Worm (Caenorhabditis elegans) whole organism, L4 larva: Measurements from ENCODE around the gene oef-1.

Source experiments
- D1046.2 ChIP-seq: fragments of 200-800 bp; sonication (Bioruptor generic); IDR thresholded peaks from 2 replicates; pipeline ENCODE4 v1.3.6; 2022; ENCODE audit warnings: missing genetic modification characterization, missing compliant biosample characterization
- F10B5.3 ChIP-seq: sonication (generic microtip); optimal IDR thresholded peaks from 2 replicates; lab custom pipeline; 2016; ENCODE audit warnings: mild to moderate bottlenecking, missing genetic modification characterization, missing compliant biosample characterization
- F26F4.8 ChIP-seq: fragments of 200-800 bp; sonication (Bioruptor generic); conservative IDR thresholded peaks from 2 replicates; pipeline ENCODE4 v1.3.6; 2022; ENCODE audit warnings: missing genetic modification characterization, missing compliant biosample characterization
- F49E8.2 ChIP-seq: sonication (generic microtip); optimal IDR thresholded peaks from 2 replicates; lab custom pipeline; 2016; ENCODE audit warnings: missing compliant biosample characterization, mild to moderate bottlenecking, missing genetic modification characterization, borderline replicate concordance
- T26A8.4 ChIP-seq: fragments of 200-800 bp; sonication (Bioruptor generic); IDR thresholded peaks from 2 replicates; pipeline ENCODE4 v1.3.6; 2022; ENCODE audit warnings: missing genetic modification characterization, missing compliant biosample characterization
- ZK337.2 ChIP-seq: fragments of 200-800 bp; sonication (Bioruptor generic); IDR thresholded peaks from 2 replicates; pipeline ENCODE4 v1.3.6; 2022; ENCODE audit warnings: missing genetic modification reagents, missing genetic modification characterization, missing compliant biosample characterization
- ama-1 ChIP-seq: fragments of 150-350 bp; optimal IDR thresholded peaks from 2 replicates; lab custom pipeline; 2014; ENCODE audit warnings: inconsistent platforms, mixed read lengths
- ceh-20 ChIP-seq: fragments of 200-800 bp; sonication (Bioruptor generic); IDR thresholded peaks from 2 replicates; pipeline ENCODE4 v1.3.6; 2022; ENCODE audit warnings: missing genetic modification reagents, missing genetic modification characterization, missing compliant biosample characterization
- ceh-32 ChIP-seq: sonication (generic microtip); optimal IDR thresholded peaks from 2 replicates; lab custom pipeline; 2016; ENCODE audit warnings: mild to moderate bottlenecking, missing genetic modification characterization, missing compliant biosample characterization; ENCODE audit not compliant: poor library complexity
- ceh-44 ChIP-seq: fragments of 200-800 bp; sonication (Bioruptor generic); IDR thresholded peaks from 2 replicates; pipeline ENCODE4 v1.3.6; 2022; ENCODE audit warnings: missing genetic modification reagents, missing genetic modification characterization, missing compliant biosample characterization
- ceh-82 ChIP-seq: sonication (generic microtip); optimal IDR thresholded peaks from 2 replicates; lab custom pipeline; 2017; ENCODE audit warnings: missing biosample characterization, missing genetic modification characterization
- daf-16 ChIP-seq, 3 experiments: sonication (generic microtip); optimal IDR thresholded peaks; 2 replicates each; lab custom pipeline; 2016 to 2017; ENCODE audit warnings: missing genetic modification characterization in 3 of 3, missing genetic modification reagents in 3 of 3, mild to moderate bottlenecking in 2 of 3, missing compliant biosample characterization in 2 of 3, missing biosample characterization in 1 of 3, moderate library complexity in 1 of 3
- daf-8 ChIP-seq: fragments of 200-800 bp; sonication (Bioruptor generic); IDR thresholded peaks from 2 replicates; pipeline ENCODE4 v1.3.6; 2022; ENCODE audit warnings: missing genetic modification characterization, missing compliant biosample characterization
- gei-8 ChIP-seq: fragments of 200-800 bp; sonication (Bioruptor generic); optimal IDR thresholded peaks from 2 replicates; lab custom pipeline; 2018; ENCODE audit warnings: mild to moderate bottlenecking, missing genetic modification characterization, missing compliant biosample characterization
- hlh-30 ChIP-seq: sonication (generic microtip); optimal IDR thresholded peaks from 2 replicates; lab custom pipeline; 2017; ENCODE audit warnings: antibody characterized with exemption, mild to moderate bottlenecking, missing genetic modification characterization, missing compliant biosample characterization; ENCODE audit not compliant: insufficient read depth
- lim-7 ChIP-seq: fragments of 200-800 bp; sonication (Bioruptor generic); IDR thresholded peaks from 2 replicates; pipeline ENCODE4 v1.3.6; 2022; ENCODE audit warnings: missing genetic modification characterization, missing compliant biosample characterization
- lin-13 ChIP-seq: fragments of 150-350 bp; optimal IDR thresholded peaks from 2 replicates; lab custom pipeline; 2014; ENCODE audit warnings: missing biosample characterization, missing genetic modification reagents, missing genetic modification characterization
- lin-15B ChIP-seq: fragments of 150-350 bp; sonication (generic microtip); optimal IDR thresholded peaks from 3 replicates; lab custom pipeline; 2014; ENCODE audit warnings: missing biosample characterization, missing genetic modification characterization
- lin-29 ChIP-seq: fragments of 200-800 bp; sonication (Bioruptor generic); IDR thresholded peaks from 2 replicates; pipeline ENCODE4 v1.3.6; 2022; ENCODE audit warnings: missing genetic modification reagents, missing genetic modification characterization, missing compliant biosample characterization
- lir-3 ChIP-seq: sonication (generic microtip); optimal IDR thresholded peaks from 2 replicates; lab custom pipeline; 2016; ENCODE audit warnings: mild to moderate bottlenecking, missing genetic modification characterization, missing compliant biosample characterization
- madf-5 ChIP-seq, 2 experiments: fragments of 200-800 bp; sonication (Bioruptor generic); IDR thresholded peaks; 2 replicates each; pipeline ENCODE4 v1.3.6; 2022; ENCODE audit warnings: missing compliant biosample characterization in 2 of 2, missing genetic modification characterization in 2 of 2
- madf-9 ChIP-seq: fragments of 200-800 bp; sonication (Bioruptor generic); conservative IDR thresholded peaks from 2 replicates; pipeline ENCODE4 v1.3.6; 2022; ENCODE audit warnings: missing genetic modification reagents, missing genetic modification characterization, missing compliant biosample characterization
- mdl-1 ChIP-seq, 2 experiments: fragments of 150-350 bp in 1 of 2; sonication (generic microtip) in 1 of 2; optimal IDR thresholded peaks; 2 replicates each; lab custom pipeline; 2014 to 2017; ENCODE audit warnings: missing biosample characterization in 2 of 2, missing genetic modification characterization in 2 of 2
- mdt-29 ChIP-seq: fragments of 200-800 bp; sonication (Bioruptor generic); IDR thresholded peaks from 2 replicates; pipeline ENCODE4 v1.3.6; 2022; ENCODE audit warnings: missing genetic modification reagents, missing genetic modification characterization, missing compliant biosample characterization
- mep-1 ChIP-seq: fragments of 150-350 bp; sonication (generic microtip); optimal IDR thresholded peaks from 3 replicates; lab custom pipeline; 2014; ENCODE audit warnings: missing biosample characterization, missing genetic modification characterization
- mes-2 ChIP-seq: sonication (generic microtip); optimal IDR thresholded peaks from 2 replicates; lab custom pipeline; 2016; ENCODE audit warnings: missing genotype, mild to moderate bottlenecking, missing genetic modification characterization, missing compliant biosample characterization; ENCODE audit not compliant: poor library complexity, severe bottlenecking
- mxl-3 ChIP-seq: fragments of 200-800 bp; sonication (Bioruptor generic); optimal IDR thresholded peaks from 2 replicates; lab custom pipeline; 2018; ENCODE audit warnings: mild to moderate bottlenecking, missing genetic modification characterization, missing compliant biosample characterization
- nhr-111 ChIP-seq: fragments of 200-800 bp; sonication (Bioruptor generic); optimal IDR thresholded peaks from 2 replicates; lab custom pipeline; 2018; ENCODE audit warnings: mild to moderate bottlenecking, missing genetic modification characterization, missing compliant biosample characterization
- nhr-237 ChIP-seq: sonication (generic microtip); optimal IDR thresholded peaks from 2 replicates; lab custom pipeline; 2017; ENCODE audit warnings: missing biosample characterization, missing genetic modification characterization
- nhr-25 ChIP-seq: sonication (generic microtip); optimal IDR thresholded peaks from 2 replicates; lab custom pipeline; 2017; ENCODE audit warnings: missing genetic modification characterization, mild to moderate bottlenecking, missing compliant biosample characterization, antibody characterized with exemption, moderate library complexity, borderline replicate concordance; ENCODE audit not compliant: insufficient read depth
- nhr-42 ChIP-seq: fragments of 200-800 bp; sonication (Bioruptor generic); IDR thresholded peaks from 2 replicates; pipeline ENCODE4 v1.3.6; 2022; ENCODE audit warnings: missing genetic modification characterization, missing compliant biosample characterization
- nhr-76 ChIP-seq: fragments of 150-350 bp; optimal IDR thresholded peaks from 2 replicates; lab custom pipeline; 2014; ENCODE audit warnings: missing biosample characterization, missing genetic modification characterization
- nhr-77 ChIP-seq: fragments of 150-350 bp; optimal IDR thresholded peaks from 2 replicates; lab custom pipeline; 2014; ENCODE audit warnings: missing biosample characterization, missing genetic modification characterization
- pha-4 ChIP-seq, 2 experiments: fragments of 150-350 bp in 1 of 2; fragments of 200-800 bp in 1 of 2; sonication (Bioruptor generic) in 1 of 2; IDR thresholded peaks in 1 of 2; optimal IDR thresholded peaks in 1 of 2; 2 replicates each; pipeline versions ENCODE4 v1.3.6 to Lab custom; 2014 to 2022; ENCODE audit warnings: missing genetic modification characterization in 2 of 2, missing genetic modification reagents in 2 of 2, missing biosample characterization in 1 of 2, missing compliant biosample characterization in 1 of 2
- pqm-1 ChIP-seq: sonication (generic microtip); optimal IDR thresholded peaks from 2 replicates; lab custom pipeline; 2017; ENCODE audit warnings: missing biosample characterization, missing genetic modification characterization
- rbr-2 ChIP-seq: sonication (generic microtip); optimal IDR thresholded peaks from 2 replicates; lab custom pipeline; 2016; ENCODE audit warnings: missing genotype, missing genetic modification characterization, missing compliant biosample characterization
- saeg-2 ChIP-seq: fragments of 200-800 bp; sonication (Bioruptor generic); IDR thresholded peaks from 2 replicates; pipeline ENCODE4 v1.3.6; 2022; ENCODE audit warnings: missing genetic modification reagents, missing genetic modification characterization, missing compliant biosample characterization
- tag-97 ChIP-seq: fragments of 200-800 bp; sonication (Bioruptor generic); IDR thresholded peaks from 2 replicates; pipeline ENCODE4 v1.3.6; 2022; ENCODE audit warnings: missing genetic modification characterization, missing compliant biosample characterization
- tra-1 ChIP-seq: fragments of 200-800 bp; sonication (Bioruptor generic); IDR thresholded peaks from 2 replicates; pipeline ENCODE4 v1.3.6; 2022; ENCODE audit warnings: missing genetic modification reagents, missing genetic modification characterization, missing compliant biosample characterization
- unc-130 ChIP-seq: sonication (generic microtip); optimal IDR thresholded peaks from 2 replicates; lab custom pipeline; 2016; ENCODE audit warnings: missing genetic modification reagents, missing genetic modification characterization, missing compliant biosample characterization
- unc-39 ChIP-seq: sonication (generic microtip); optimal IDR thresholded peaks from 2 replicates; lab custom pipeline; 2017; ENCODE audit warnings: missing biosample characterization, missing genetic modification characterization
- zag-1 ChIP-seq: fragments of 150-350 bp; optimal IDR thresholded peaks from 2 replicates; lab custom pipeline; 2014; ENCODE audit warnings: missing biosample characterization, missing genetic modification characterization
- zip-11 ChIP-seq: fragments of 200-800 bp; sonication (Bioruptor generic); IDR thresholded peaks from 2 replicates; pipeline ENCODE4 v1.3.6; 2022; ENCODE audit warnings: missing genetic modification characterization, missing compliant biosample characterization
- zip-2 ChIP-seq: fragments of 150-350 bp; optimal IDR thresholded peaks from 2 replicates; lab custom pipeline; 2014; ENCODE audit warnings: missing biosample characterization, missing genetic modification characterization
- ztf-11 ChIP-seq: fragments of 150-350 bp; optimal IDR thresholded peaks from 2 replicates; lab custom pipeline; 2014; ENCODE audit warnings: missing biosample characterization, missing genetic modification characterization

Gene oef-1

DNA sequence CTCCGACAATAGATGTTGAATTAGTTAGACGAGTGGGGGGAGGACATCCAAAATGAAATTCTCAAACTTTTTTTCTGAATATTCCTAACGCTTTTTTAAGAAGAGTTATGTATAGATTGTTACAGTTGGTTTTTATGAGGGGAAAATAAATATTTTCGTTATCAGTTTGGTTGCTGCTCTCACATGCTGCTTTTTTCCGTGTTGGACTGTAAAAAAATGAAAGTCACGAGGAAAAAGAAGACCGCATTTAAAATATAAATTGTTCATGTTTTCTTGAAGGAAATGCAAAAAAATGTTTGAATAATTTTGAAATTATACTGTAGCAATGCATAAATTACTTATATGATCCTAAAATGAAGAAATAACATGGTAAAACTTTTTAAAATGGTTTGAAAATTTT, 27.4 kb upstream of the oef-1 start (continued):
- no peak for TF ChIP-seq daf-16 (GFP tag; optimal IDR thresholded peaks at IDR 0.05; lab: Kevin White, UChicago)
- TF ChIP-seq daf-16 (tag; optimal IDR thresholded peaks at IDR 0.05; lab: Kevin White, UChicago) = peak; percentile 40
- no peak for TF ChIP-seq madf-9 (GFP tag; lab: Robert Waterston, UW)
- TF ChIP-seq nhr-25 (tag; lab: Kevin White, UChicago) = no peak
- no peak for TF ChIP-seq saeg-2 (GFP tag; lab: Robert Waterston, UW)
- no peak for TF ChIP-seq unc-130
- no peak for TF ChIP-seq F10B5.3 (tag; lab: Kevin White, UChicago)
- no peak for TF ChIP-seq nhr-76 (tag; lab: Kevin White, UChicago)
- no peak for TF ChIP-seq rbr-2 (tag; lab: Kevin White, UChicago)
- no peak for TF ChIP-seq lim-7 (GFP tag; lab: Robert Waterston, UW)
- TF ChIP-seq F49E8.2 (tag; lab: Kevin White, UChicago) = no peak
- TF ChIP-seq tra-1 = no peak
- TF ChIP-seq nhr-237 (tag; lab: Kevin White, UChicago) = no peak
- TF ChIP-seq daf-8 (GFP tag; lab: Robert Waterston, UW) = no peak
- no peak for TF ChIP-seq ceh-44 (GFP tag; lab: Robert Waterston, UW)
- TF ChIP-seq tag-97 (GFP tag; lab: Robert Waterston, UW) = no peak
- no peak for TF ChIP-seq ztf-11 (tag; lab: Kevin White, UChicago)
- no peak for TF ChIP-seq mxl-3 (GFP tag; lab: Kevin White, UChicago)
- peak; percentile 34 for TF ChIP-seq hlh-30
- no peak for TF ChIP-seq nhr-77
- no peak for TF ChIP-seq mes-2
- TF ChIP-seq nhr-111 = no peak
- no peak for TF ChIP-seq ceh-82 (tag; lab: Kevin White, UChicago)
- no peak for TF ChIP-seq madf-5 (GFP tag; IDR thresholded peaks at IDR 0.05; lab: Robert Waterston, UW)
- no peak for TF ChIP-seq nhr-42 (GFP tag; lab: Robert Waterston, UW)
- no peak for TF ChIP-seq T26A8.4 (GFP tag; lab: Robert Waterston, UW)
- no peak for TF ChIP-seq mdl-1 (tag; optimal IDR thresholded peaks at IDR 0.05; lab: Kevin White, UChicago)
- no peak for TF ChIP-seq zag-1 (tag; lab: Kevin White, UChicago)
- no peak for TF ChIP-seq mdt-29 (GFP tag; lab: Robert Waterston, UW)
- peak; percentile 34 for TF ChIP-seq mep-1
- no peak for TF ChIP-seq ceh-20
- no peak for TF ChIP-seq D1046.2 (GFP tag; lab: Robert Waterston, UW)
- no peak for TF ChIP-seq ceh-32
- no peak for TF ChIP-seq lin-15B (tag; lab: Kevin White, UChicago)
- no peak for TF ChIP-seq zip-11 (GFP tag; lab: Robert Waterston, UW)
- no peak for TF ChIP-seq lir-3 (tag; lab: Kevin White, UChicago)
- TF ChIP-seq ZK337.2 (GFP tag; lab: Robert Waterston, UW) = no peak
- TF ChIP-seq lin-13 (GFP tag; lab: Kevin White, UChicago) = no peak
- no peak for TF ChIP-seq zip-2 (tag; lab: Kevin White, UChicago)
- TF ChIP-seq pqm-1 (tag; lab: Kevin White, UChicago) = peak; percentile 7
- TF ChIP-seq gei-8 (GFP tag; lab: Kevin White, UChicago) = no peak
- no peak for TF ChIP-seq ama-1 (lab: Kevin White, UChicago)
- TF ChIP-seq pha-4 (GFP tag; IDR thresholded peaks at IDR 0.05; lab: Robert Waterston, UW) = no peak
- TF ChIP-seq pha-4 (tag; optimal IDR thresholded peaks at IDR 0.05; lab: Kevin White, UChicago) = no peak
- no peak for TF ChIP-seq F26F4.8 (GFP tag; lab: Robert Waterston, UW)
- TF ChIP-seq lin-29 (GFP tag; lab: Robert Waterston, UW) = no peak
- TF ChIP-seq unc-39 = no peak
